Worm (Caenorhabditis elegans) whole organism, L4 larva: ENCODE results near the gene ttc-4.
"Not testable (repeated sequence)": the region's sequence is repeated elsewhere in the genome, so short reads cannot be mapped to it uniquely, and the experiment has no call there.

Experiments used
- ama-1 ChIP-seq: fragments of 150-350 bp; optimal IDR thresholded peaks from 2 replicates; lab custom pipeline; 2014; ENCODE audit warnings: inconsistent platforms, mixed read lengths
- lsy-2 ChIP-seq, 2 experiments: fragments of 150-350 bp in 1 of 2; sonication (generic microtip) in 1 of 2; optimal IDR thresholded peaks; 2 replicates each; lab custom pipeline; 2014 to 2017; ENCODE audit warnings: missing biosample characterization in 2 of 2, missing genetic modification characterization in 2 of 2
- pha-4 ChIP-seq, 2 experiments: fragments of 150-350 bp in 1 of 2; fragments of 200-800 bp in 1 of 2; sonication (Bioruptor generic) in 1 of 2; IDR thresholded peaks in 1 of 2; optimal IDR thresholded peaks in 1 of 2; 2 replicates each; pipeline versions ENCODE4 v1.3.6 to Lab custom; 2014 to 2022; ENCODE audit warnings: missing genetic modification characterization in 2 of 2, missing genetic modification reagents in 2 of 2, missing biosample characterization in 1 of 2, missing compliant biosample characterization in 1 of 2

DNA sequence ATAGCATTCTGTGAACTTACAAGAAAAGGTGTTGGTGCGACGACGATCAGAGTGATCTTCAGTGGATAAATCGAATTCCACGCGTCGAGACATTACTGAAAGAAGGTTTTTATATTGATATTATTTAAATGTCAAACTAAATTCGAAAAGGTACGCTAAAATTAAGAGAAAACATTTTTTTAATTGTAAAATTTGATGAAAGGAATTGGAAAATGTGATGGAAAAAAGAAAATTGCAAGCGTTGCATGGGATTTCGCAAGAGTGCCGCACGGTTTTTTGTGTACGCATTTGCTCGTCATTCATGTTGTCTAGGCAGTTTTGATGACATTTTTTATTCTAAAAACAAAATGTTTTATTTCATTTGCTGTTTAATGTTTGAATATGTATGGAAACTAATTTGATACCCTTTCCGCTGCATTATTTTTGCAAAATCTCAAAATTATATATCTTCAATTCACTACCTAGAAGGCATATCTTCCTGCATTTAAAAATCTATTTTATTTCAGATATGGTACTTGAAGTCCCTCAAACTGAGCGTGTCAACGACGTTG is 36.4 kb downstream of the ttc-4 start, which contains the start of the genes F59E12.6 and npl-4.1:
- TF ChIP-seq pha-4 (GFP tag; IDR thresholded peaks at IDR 0.05; lab: Robert Waterston, UW); pha-4 (tag; optimal IDR thresholded peaks at IDR 0.05; lab: Kevin White, UChicago); ama-1 (lab: Kevin White, UChicago); lsy-2 (tag; optimal IDR thresholded peaks at IDR 0.05; lab: Kevin White, UChicago): not testable (repeated sequence)
